6 worm cellular contexts compared by ENCODE assay signal in the genomic region with DNA sequence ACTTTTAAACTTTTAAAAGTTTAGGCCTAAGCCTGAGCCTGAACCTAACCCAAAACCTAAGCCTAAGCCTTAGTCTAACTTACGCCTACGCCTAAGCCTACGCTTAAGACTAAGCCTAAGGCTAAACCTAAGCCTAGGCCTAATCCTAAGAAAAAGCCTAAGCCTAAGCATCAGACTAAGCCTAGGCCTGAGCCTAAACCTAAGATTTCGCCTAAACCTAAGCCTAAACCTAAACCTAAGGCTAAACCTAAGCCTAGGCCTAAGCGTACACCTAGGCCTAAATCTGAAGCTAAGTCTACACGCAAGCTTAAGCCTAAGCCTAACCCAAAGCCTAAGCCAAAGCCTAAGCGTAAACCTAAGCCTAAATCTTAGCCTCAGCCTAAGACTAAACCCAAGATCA.
TF ChIP-seq lines count a peak whose summit lies in the region.

No protein-coding gene starts in this region.

TF ChIP-seq in whole organism, L4 larva, 104 proteins besides CTCF, POLR2A, EP300 and RAD21:
- no peak for TF ChIP-seq nhr-28 (tag; optimal IDR thresholded peaks at IDR 0.05; lab: Kevin White, UChicago)
- TF ChIP-seq unc-62 (GFP tag; optimal IDR thresholded peaks at IDR 0.05 in 1 of 2; lab: Kevin White, UChicago), result peak in 1 of 2 experiments; percentile 96
- no peak for TF ChIP-seq unc-62 (tag; optimal IDR thresholded peaks at IDR 0.05; lab: Kevin White, UChicago)
- no peak for TF ChIP-seq ces-1 (GFP tag; optimal IDR thresholded peaks at IDR 0.05; lab: Kevin White, UChicago)
- TF ChIP-seq egl-43 (GFP tag; IDR thresholded peaks at IDR 0.05; lab: Robert Waterston, UW), result 0 out of 2 replicates have a peak, but pooled peaks have one; percentile 24
- TF ChIP-seq lim-7 (GFP tag; IDR thresholded peaks at IDR 0.05; lab: Robert Waterston, UW), result 0 out of 2 replicates have a peak, but pooled peaks have one; percentile 29

TF ChIP-seq in whole organism, early embryonic, 17 proteins besides CTCF, POLR2A, EP300 and RAD21:
- TF ChIP-seq ceh-36 (tag; optimal IDR thresholded peaks at IDR 0.05; lab: Kevin White, UChicago), result peak; percentile 69
- no peak for TF ChIP-seq ama-1 (optimal IDR thresholded peaks at IDR 0.05; lab: Kevin White, UChicago)

TF ChIP-seq in whole organism, late embryonic, 69 proteins besides CTCF, POLR2A, EP300 and RAD21:
- TF ChIP-seq unc-86 (tag; optimal IDR thresholded peaks at IDR 0.05; lab: Kevin White, UChicago) (no peak), Y22D7AL.16 (tag; optimal IDR thresholded peaks at IDR 0.05; lab: Kevin White, UChicago) (peak; percentile 15), gmeb-2 (tag; optimal IDR thresholded peaks at IDR 0.05; lab: Kevin White, UChicago) (peak; percentile 7)

TF ChIP-seq in whole organism, midembryonic, 9 proteins besides CTCF, POLR2A, EP300 and RAD21:
- TF ChIP-seq ref-1 (GFP tag; conservative IDR thresholded peaks at IDR 0.05; lab: Robert Waterston, UW) (no peak), tab-1 (GFP tag; IDR thresholded peaks at IDR 0.05; lab: Robert Waterston, UW) (peak; percentile 27; the same call in 1 of the 2 replicates), ztf-29 (GFP tag; IDR thresholded peaks at IDR 0.05; lab: Robert Waterston, UW) (0 out of 2 replicates have a peak, but pooled peaks have one; percentile 15)

TF ChIP-seq in whole organism, mixed stage, embryonic, 35 proteins besides CTCF, POLR2A, EP300 and RAD21:
- TF ChIP-seq sptf-1 (tag; optimal IDR thresholded peaks at IDR 0.05; lab: Kevin White, UChicago) (no peak), ham-2 (GFP tag; optimal IDR thresholded peaks at IDR 0.05; lab: Kevin White, UChicago) (peak; percentile 16), drap-1 (GFP tag; optimal IDR thresholded peaks at IDR 0.05; lab: Kevin White, UChicago) (no peak)

TF ChIP-seq in whole organism, young adult, 124 proteins besides CTCF, POLR2A, EP300 and RAD21:
- TF ChIP-seq nfyb-1 (GFP tag; IDR thresholded peaks at IDR 0.05; lab: Robert Waterston, UW) (0 out of 2 replicates have a peak, but pooled peaks have one; percentile 16), xnd-1 (tag; optimal IDR thresholded peaks at IDR 0.05; lab: Kevin White, UChicago) (no peak)
